Worm (Caenorhabditis elegans) whole organism, L2 larva: ENCODE data around the gene hst-1.

Experiments
- C34F6.9 ChIP-seq: fragments of 150-350 bp; optimal IDR thresholded peaks from 2 replicates; lab custom pipeline; 2014; ENCODE audit warnings: missing biosample characterization, missing genetic modification characterization
- F13H6.1 ChIP-seq: sonication (generic microtip); optimal IDR thresholded peaks from 2 replicates; lab custom pipeline; 2016; ENCODE audit warnings: missing genetic modification characterization, missing compliant biosample characterization
- R02D3.7 ChIP-seq: fragments of 150-350 bp; optimal IDR thresholded peaks from 2 replicates; lab custom pipeline; 2014; ENCODE audit warnings: missing biosample characterization, missing genetic modification characterization
- Y55F3AM.14 ChIP-seq: fragments of 200-800 bp; sonication (Bioruptor generic); optimal IDR thresholded peaks from 2 replicates; lab custom pipeline; 2018; ENCODE audit warnings: mild to moderate bottlenecking, missing genetic modification characterization, missing compliant biosample characterization
- ZK546.5 ChIP-seq: sonication (generic microtip); optimal IDR thresholded peaks from 2 replicates; lab custom pipeline; 2017; ENCODE audit warnings: missing biosample characterization, missing genetic modification characterization
- aly-2 ChIP-seq: fragments of 150-350 bp; optimal IDR thresholded peaks from 2 replicates; lab custom pipeline; 2014; ENCODE audit warnings: missing biosample characterization, missing genetic modification characterization
- ama-1 ChIP-seq: fragments of 150-350 bp; optimal IDR thresholded peaks from 2 replicates; lab custom pipeline; 2018; ENCODE audit warnings: inconsistent platforms
- ceh-16 ChIP-seq: fragments of 150-350 bp; optimal IDR thresholded peaks from 2 replicates; lab custom pipeline; 2014; ENCODE audit warnings: missing biosample characterization, missing genetic modification characterization
- ceh-82 ChIP-seq: fragments of 150-350 bp; optimal IDR thresholded peaks from 2 replicates; lab custom pipeline; 2014; ENCODE audit warnings: missing biosample characterization, missing genetic modification characterization
- crh-2 ChIP-seq: sonication (generic microtip); optimal IDR thresholded peaks from 2 replicates; lab custom pipeline; 2017; ENCODE audit warnings: missing biosample characterization, missing genetic modification characterization
- elt-1 ChIP-seq: fragments of 150-350 bp; optimal IDR thresholded peaks from 2 replicates; lab custom pipeline; 2014; ENCODE audit warnings: missing biosample characterization, missing genetic modification characterization
- elt-3 ChIP-seq: sonication (generic microtip); optimal IDR thresholded peaks from 2 replicates; lab custom pipeline; 2017; ENCODE audit warnings: missing biosample characterization, missing genetic modification characterization
- fos-1 ChIP-seq: fragments of 150-350 bp; optimal IDR thresholded peaks from 2 replicates; lab custom pipeline; 2014; ENCODE audit warnings: missing biosample characterization, missing genetic modification characterization
- gmeb-1 ChIP-seq: fragments of 150-350 bp; optimal IDR thresholded peaks from 2 replicates; lab custom pipeline; 2014; ENCODE audit warnings: missing biosample characterization, missing genetic modification characterization
- lin-11 ChIP-seq: fragments of 150-350 bp; sonication (generic microtip); optimal IDR thresholded peaks from 2 replicates; lab custom pipeline; 2014; ENCODE audit warnings: missing biosample characterization, missing genetic modification characterization, inconsistent platforms, mixed read lengths
- lin-39 ChIP-seq: fragments of 150-350 bp; optimal IDR thresholded peaks from 2 replicates; lab custom pipeline; 2014; ENCODE audit warnings: missing biosample characterization, missing genetic modification reagents, missing genetic modification characterization
- lsy-2 ChIP-seq, 2 experiments: fragments of 150-350 bp in 1 of 2; sonication (generic microtip) in 1 of 2; optimal IDR thresholded peaks; 2 replicates each; lab custom pipeline; 2014 to 2017; ENCODE audit warnings: missing biosample characterization in 2 of 2, missing genetic modification characterization in 2 of 2
- mbf-1 ChIP-seq: sonication (generic microtip); optimal IDR thresholded peaks from 2 replicates; lab custom pipeline; 2017; ENCODE audit warnings: missing biosample characterization, missing genetic modification characterization
- nhr-12 ChIP-seq: fragments of 150-350 bp; optimal IDR thresholded peaks from 2 replicates; lab custom pipeline; 2014; ENCODE audit warnings: missing biosample characterization, missing genetic modification characterization
- nhr-129 ChIP-seq: fragments of 150-350 bp; optimal IDR thresholded peaks from 2 replicates; lab custom pipeline; 2014; ENCODE audit warnings: missing biosample characterization, missing genetic modification characterization
- nhr-21 ChIP-seq: fragments of 150-350 bp; optimal IDR thresholded peaks from 2 replicates; lab custom pipeline; 2014; ENCODE audit warnings: missing biosample characterization, missing genetic modification characterization
- nhr-23 ChIP-seq: fragments of 150-350 bp; optimal IDR thresholded peaks from 2 replicates; lab custom pipeline; 2014; ENCODE audit warnings: missing biosample characterization, missing genetic modification reagents, missing genetic modification characterization
- nhr-237 ChIP-seq: fragments of 150-350 bp; optimal IDR thresholded peaks from 2 replicates; lab custom pipeline; 2014; ENCODE audit warnings: missing biosample characterization, missing genetic modification characterization
- nhr-25 ChIP-seq: fragments of 150-350 bp; sonication (generic microtip); optimal IDR thresholded peaks from 3 replicates; lab custom pipeline; 2014; ENCODE audit warnings: missing biosample characterization, missing genetic modification characterization
- nhr-6 ChIP-seq: fragments of 150-350 bp; optimal IDR thresholded peaks from 2 replicates; lab custom pipeline; 2014; ENCODE audit warnings: missing biosample characterization, missing genetic modification characterization
- nhr-77 ChIP-seq: fragments of 150-350 bp; optimal IDR thresholded peaks from 2 replicates; lab custom pipeline; 2014; ENCODE audit warnings: missing biosample characterization, missing genetic modification characterization
- skn-1 ChIP-seq: sonication (generic microtip); optimal IDR thresholded peaks from 2 replicates; lab custom pipeline; 2017; ENCODE audit warnings: missing biosample characterization, missing genetic modification characterization
- sma-3 ChIP-seq: sonication (generic microtip); optimal IDR thresholded peaks from 2 replicates; lab custom pipeline; 2016; ENCODE audit warnings: missing genetic modification reagents, missing genetic modification characterization, missing compliant biosample characterization
- sma-9 ChIP-seq, 2 experiments: fragments of 150-350 bp in 1 of 2; sonication (generic microtip) in 1 of 2; optimal IDR thresholded peaks; 2 replicates each; lab custom pipeline; 2014 to 2016; ENCODE audit warnings: missing genetic modification characterization in 2 of 2, mild to moderate bottlenecking in 1 of 2, missing biosample characterization in 1 of 2, missing compliant biosample characterization in 1 of 2, missing genetic modification reagents in 1 of 2, moderate library complexity in 1 of 2
- snpc-4 ChIP-seq: fragments of 150-350 bp; optimal IDR thresholded peaks from 2 replicates; lab custom pipeline; 2014; ENCODE audit warnings: missing biosample characterization, missing genetic modification characterization
- unc-39 ChIP-seq: fragments of 150-350 bp; optimal IDR thresholded peaks from 2 replicates; lab custom pipeline; 2014; ENCODE audit warnings: missing biosample characterization, missing genetic modification characterization
- unc-55 ChIP-seq: fragments of 150-350 bp; sonication (generic microtip); optimal IDR thresholded peaks from 3 replicates; lab custom pipeline; 2014; ENCODE audit warnings: missing biosample characterization, missing genetic modification reagents, missing genetic modification characterization
- unc-62 ChIP-seq: fragments of 150-350 bp; optimal IDR thresholded peaks from 2 replicates; lab custom pipeline; 2014; ENCODE audit warnings: missing biosample characterization, missing genetic modification reagents, missing genetic modification characterization
- ztf-11 ChIP-seq: sonication (generic microtip); optimal IDR thresholded peaks from 2 replicates; lab custom pipeline; 2017; ENCODE audit warnings: missing biosample characterization, missing genetic modification characterization
- ztf-4 ChIP-seq: fragments of 150-350 bp; optimal IDR thresholded peaks from 2 replicates; lab custom pipeline; 2014; ENCODE audit warnings: missing biosample characterization, missing genetic modification characterization

hst-1 gene

DNA sequence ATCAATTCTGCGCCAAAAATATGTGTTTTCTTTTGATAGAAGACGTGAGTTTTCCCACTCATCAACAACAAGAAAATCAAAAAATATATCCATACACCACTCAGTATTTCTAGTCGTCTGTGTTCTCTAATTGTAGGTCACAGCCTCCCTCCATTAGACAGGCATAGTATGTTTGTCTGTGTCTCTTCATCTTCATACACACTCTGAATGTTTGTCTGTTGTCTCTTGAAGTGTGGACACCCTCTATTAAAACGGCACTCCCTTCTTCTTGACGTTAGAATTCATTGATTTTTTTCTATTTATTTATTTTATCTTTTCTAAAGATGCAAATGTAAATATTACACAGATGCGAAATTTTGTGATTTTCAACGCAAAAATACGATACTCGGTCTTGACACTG is 46.0 kb upstream of the hst-1 start:
- TF ChIP-seq elt-3 (tag; lab: Kevin White, UChicago) (no peak), aly-2 (tag; lab: Kevin White, UChicago) (no peak), snpc-4 (tag; lab: Kevin White, UChicago) (no peak), ama-1 (no peak), skn-1 (no peak), lsy-2 (tag; optimal IDR thresholded peaks at IDR 0.05; lab: Kevin White, UChicago) (peak in 1 of 2 experiments; percentile 17), R02D3.7 (tag; lab: Kevin White, UChicago) (no peak), C34F6.9 (tag; lab: Kevin White, UChicago) (peak; percentile 62), ceh-82 (tag; lab: Kevin White, UChicago) (no peak)

DNA sequence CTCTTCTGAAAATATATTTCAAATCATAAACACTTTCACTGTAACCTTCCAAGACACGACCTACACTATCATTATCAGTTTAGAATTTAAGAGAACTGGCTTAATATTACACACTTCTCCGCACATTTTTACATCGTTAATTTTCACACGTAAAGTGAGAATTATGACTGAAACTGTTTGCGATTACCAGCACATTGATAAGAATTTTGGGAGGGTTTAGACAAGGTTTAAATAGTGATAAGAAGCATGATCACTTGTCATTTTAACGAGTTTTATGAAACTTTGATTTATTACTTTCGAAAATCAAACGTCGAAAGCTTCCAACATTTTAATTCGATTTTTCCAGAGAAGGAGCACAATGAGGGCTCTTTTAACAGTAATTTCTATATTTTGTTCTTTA is 39.2 kb upstream of the hst-1 start, which contains the start of gene F21D5.3:
F21D5.3 (plus strand) TSS at position 347 of the 400 bp plus-strand sequence.
- TF ChIP-seq nhr-129 (tag; lab: Kevin White, UChicago) = no peak
- TF ChIP-seq gmeb-1 (tag; lab: Kevin White, UChicago) = peak; percentile 16
- no peak for TF ChIP-seq nhr-6 (tag; lab: Kevin White, UChicago)
- TF ChIP-seq elt-3 (tag; lab: Kevin White, UChicago) = no peak
- TF ChIP-seq unc-55 (GFP tag; lab: Kevin White, UChicago) = no peak
- TF ChIP-seq fos-1 (tag; lab: Kevin White, UChicago) = peak; percentile 94
- TF ChIP-seq ztf-11 = no peak
- TF ChIP-seq lin-11 (tag; lab: Kevin White, UChicago) = no peak
- peak; percentile 41 for TF ChIP-seq crh-2 (tag; lab: Kevin White, UChicago)
- TF ChIP-seq ztf-4 (tag; lab: Kevin White, UChicago) = no peak
- no peak for TF ChIP-seq ama-1
- no peak for TF ChIP-seq lin-39
- TF ChIP-seq nhr-25 (tag; lab: Kevin White, UChicago) = no peak
- TF ChIP-seq unc-62 (GFP tag; lab: Kevin White, UChicago) = no peak
- peak; percentile 42 for TF ChIP-seq sma-9 (GFP tag; optimal IDR thresholded peaks at IDR 0.05; lab: Kevin White, UChicago)
- no peak for TF ChIP-seq sma-9 (tag; optimal IDR thresholded peaks at IDR 0.05; lab: Kevin White, UChicago)
- no peak for TF ChIP-seq skn-1
- TF ChIP-seq nhr-21 (tag; lab: Kevin White, UChicago) = no peak
- TF ChIP-seq, all 48 proteins: peak for 4

DNA sequence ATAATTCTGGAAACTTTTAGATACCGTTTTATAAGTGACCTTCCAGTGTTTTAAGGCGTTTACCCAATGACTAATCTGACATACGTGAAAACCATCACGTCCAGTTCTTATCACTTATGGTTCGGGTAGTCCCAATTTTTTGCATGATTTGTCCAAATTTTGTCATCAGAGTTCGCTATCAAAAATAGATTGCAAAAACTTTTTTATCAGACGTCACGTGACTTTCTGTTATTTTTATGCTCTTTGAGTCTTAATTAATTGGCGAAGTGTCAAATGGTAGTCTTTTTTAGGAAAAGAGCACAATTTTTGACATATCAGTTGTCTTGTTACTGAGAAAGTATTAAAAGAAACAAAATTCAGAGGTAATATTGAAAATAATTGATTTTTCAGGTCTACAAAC is 38.3 kb upstream of the hst-1 start:
- TF ChIP-seq Y55F3AM.14 (GFP tag; lab: Kevin White, UChicago) = no peak
- no peak for TF ChIP-seq F13H6.1
- peak; percentile 38 for TF ChIP-seq sma-9 (GFP tag; optimal IDR thresholded peaks at IDR 0.05; lab: Kevin White, UChicago)
- TF ChIP-seq sma-9 (tag; optimal IDR thresholded peaks at IDR 0.05; lab: Kevin White, UChicago) = no peak
- no peak for TF ChIP-seq ceh-16 (tag; lab: Kevin White, UChicago)
- peak; percentile 16 for TF ChIP-seq fos-1 (tag; lab: Kevin White, UChicago)
- TF ChIP-seq crh-2 (tag; lab: Kevin White, UChicago) = peak; percentile 1
- TF ChIP-seq unc-39 (tag; lab: Kevin White, UChicago) = no peak
- TF ChIP-seq nhr-237 (tag; lab: Kevin White, UChicago) = no peak
- no peak for TF ChIP-seq sma-3 (GFP tag; lab: Kevin White, UChicago)
- TF ChIP-seq nhr-25 (tag; lab: Kevin White, UChicago) = no peak
- no peak for TF ChIP-seq mbf-1 (tag; lab: Kevin White, UChicago)
- no peak for TF ChIP-seq nhr-77 (tag; lab: Kevin White, UChicago)

DNA sequence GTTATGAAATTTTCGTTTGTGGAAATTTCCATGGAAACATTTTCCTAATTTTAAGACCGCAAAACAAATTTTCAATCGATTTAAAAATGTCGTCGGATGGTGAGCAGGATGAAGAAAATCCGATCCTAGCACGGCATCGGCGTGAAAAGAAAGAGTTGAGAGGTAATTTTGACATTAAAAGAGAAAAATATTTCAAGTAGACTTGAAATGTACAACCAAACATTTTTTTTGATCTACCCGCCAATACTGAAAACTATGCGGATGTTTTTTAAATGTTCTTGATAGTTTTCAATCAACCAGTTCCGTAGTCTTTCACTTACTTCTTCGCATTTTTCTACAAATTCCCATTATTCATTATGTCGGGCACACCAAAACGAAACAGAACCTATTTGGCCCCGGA is 36.8 kb upstream of the hst-1 start, which contains the start of gene otub-3:
otub-3 (plus strand) TSS at position 56 of the 400 bp plus-strand sequence.
- no peak for TF ChIP-seq C34F6.9 (tag; lab: Kevin White, UChicago)
- TF ChIP-seq elt-3 (tag; lab: Kevin White, UChicago) = no peak
- no peak for TF ChIP-seq ztf-4 (tag; lab: Kevin White, UChicago)
- no peak for TF ChIP-seq Y55F3AM.14 (GFP tag; lab: Kevin White, UChicago)
- no peak for TF ChIP-seq ceh-82 (tag; lab: Kevin White, UChicago)
- TF ChIP-seq, all 48 proteins: peak for 0

DNA sequence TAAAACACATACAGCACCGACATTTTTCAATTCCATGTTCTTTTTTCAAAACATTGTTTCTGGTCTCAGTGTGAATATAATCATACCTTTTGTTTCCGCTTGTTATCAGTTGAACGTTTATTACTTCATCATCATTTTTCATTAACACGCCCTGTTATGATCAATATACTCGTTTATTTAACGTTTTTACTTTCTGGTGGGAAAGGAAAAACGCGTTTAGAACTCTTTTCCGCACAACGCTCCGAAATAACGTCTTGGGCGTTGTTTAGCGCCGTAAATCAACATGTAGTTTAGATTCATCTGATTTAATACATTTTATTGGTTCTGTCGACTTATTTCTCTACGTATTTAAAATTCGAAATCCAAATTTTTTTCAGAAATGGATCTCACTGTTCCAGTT is 34.0 kb upstream of the hst-1 start, which contains the start of gene pgm-3:
pgm-3 (plus strand) TSS at position 378 of the 400 bp plus-strand sequence.
- TF ChIP-seq crh-2 (tag; lab: Kevin White, UChicago) (no peak), lsy-2 (tag; optimal IDR thresholded peaks at IDR 0.05; lab: Kevin White, UChicago) (no peak), unc-39 (tag; lab: Kevin White, UChicago) (no peak), R02D3.7 (tag; lab: Kevin White, UChicago) (no peak), unc-55 (GFP tag; lab: Kevin White, UChicago) (no peak), fos-1 (tag; lab: Kevin White, UChicago) (peak; percentile 3), nhr-21 (tag; lab: Kevin White, UChicago) (no peak), skn-1 (peak; percentile 20), sma-3 (GFP tag; lab: Kevin White, UChicago) (no peak), sma-9 (GFP tag; optimal IDR thresholded peaks at IDR 0.05; lab: Kevin White, UChicago) (no peak), sma-9 (tag; optimal IDR thresholded peaks at IDR 0.05; lab: Kevin White, UChicago) (no peak), elt-1 (tag; lab: Kevin White, UChicago) (no peak), nhr-12 (tag; lab: Kevin White, UChicago) (no peak), nhr-23 (no peak), ZK546.5 (no peak)
